Fruit fly (Drosophila melanogaster) whole organism, embryonic: Measurements from ENCODE around the gene CG13893.

ENCODE experiments used
- Atf6 ChIP-seq: fragments of 200-800 bp; sonication (Bioruptor generic); IDR thresholded peaks from 2 replicates; pipeline ENCODE4 v1.3.6; 2022; ENCODE audit warnings: missing biosample characterization, missing genetic modification characterization
- C15 ChIP-seq: fragments of 200-800 bp; sonication (Bioruptor generic); IDR thresholded peaks from 3 replicates; pipeline ENCODE4 v1.3.6; 2022; ENCODE audit warnings: missing biosample characterization, missing genetic modification characterization
- CG10267 ChIP-seq: fragments of 200-800 bp; sonication (Bioruptor generic); optimal IDR thresholded peaks from 2 replicates; lab custom pipeline; 2018; ENCODE audit warnings: missing biosample characterization, mild to moderate bottlenecking, missing genetic modification characterization, moderate library complexity
- CG12769 ChIP-seq: fragments of 200-800 bp; sonication (Bioruptor generic); optimal IDR thresholded peaks from 2 replicates; lab custom pipeline; 2019; ENCODE audit warnings: missing biosample characterization, mild to moderate bottlenecking, missing genetic modification characterization, moderate library complexity
- CG17385 ChIP-seq: fragments of 200-800 bp; sonication (Bioruptor generic); optimal IDR thresholded peaks from 3 replicates; lab custom pipeline; 2018; ENCODE audit warnings: missing biosample characterization, mild to moderate bottlenecking, missing genetic modification characterization
- CG34376 ChIP-seq: fragments of 200-800 bp; sonication (Bioruptor generic); optimal IDR thresholded peaks from 2 replicates; lab custom pipeline; 2018; ENCODE audit warnings: missing biosample characterization, mild to moderate bottlenecking, missing genetic modification characterization
- CG4424 ChIP-seq: fragments of 200-800 bp; sonication (Bioruptor generic); optimal IDR thresholded peaks from 3 replicates; lab custom pipeline; 2016; ENCODE audit warnings: missing biosample characterization, missing genetic modification characterization
- CG6175 ChIP-seq: fragments of 200-800 bp; sonication (Bioruptor generic); IDR thresholded peaks from 3 replicates; pipeline ENCODE4 v1.3.6; 2022; ENCODE audit warnings: missing biosample characterization, missing genetic modification characterization
- CG7786 ChIP-seq: fragments of 200-800 bp; sonication (Bioruptor generic); optimal IDR thresholded peaks from 2 replicates; lab custom pipeline; 2016; ENCODE audit warnings: missing biosample characterization, missing genetic modification characterization
- CG8281 ChIP-seq: fragments of 200-800 bp; sonication (Bioruptor generic); optimal IDR thresholded peaks from 2 replicates; lab custom pipeline; 2018; ENCODE audit warnings: missing biosample characterization, mild to moderate bottlenecking, missing genetic modification characterization, moderate library complexity
- CG8290 ChIP-seq, 3 experiments: fragments of 200-800 bp; sonication (Bioruptor generic); optimal IDR thresholded peaks; 2 replicates each; lab custom pipeline; 2016 to 2019; ENCODE audit warnings: missing biosample characterization in 3 of 3, missing genetic modification characterization in 3 of 3, mild to moderate bottlenecking in 2 of 3, moderate library complexity in 1 of 3
- Chrac-16 ChIP-seq: fragments of 200-800 bp; sonication (Bioruptor generic); optimal IDR thresholded peaks from 3 replicates; lab custom pipeline; 2016; ENCODE audit warnings: missing biosample characterization, missing genetic modification characterization
- D19B ChIP-seq: fragments of 200-800 bp; sonication (Bioruptor generic); optimal IDR thresholded peaks from 2 replicates; lab custom pipeline; 2017; ENCODE audit warnings: missing biosample characterization, mild to moderate bottlenecking, missing genetic modification characterization
- Deaf1 ChIP-seq: fragments of 200-800 bp; optimal IDR thresholded peaks from 3 replicates; lab custom pipeline; 2019; ENCODE audit warnings: missing biosample characterization, mild to moderate bottlenecking, missing genetic modification characterization, moderate library complexity
- Drgx ChIP-seq: fragments of 200-800 bp; sonication (Bioruptor generic); IDR thresholded peaks from 2 replicates; pipeline ENCODE4 v1.3.6; 2022; ENCODE audit warnings: missing biosample characterization, missing genetic modification characterization
- Gsc ChIP-seq: fragments of 200-800 bp; sonication (Bioruptor generic); IDR thresholded peaks from 2 replicates; pipeline ENCODE4 v1.3.6; 2022; ENCODE audit warnings: missing biosample characterization, missing genetic modification characterization
- HLH54F ChIP-seq: fragments of 200-800 bp; sonication (Bioruptor generic); optimal IDR thresholded peaks from 3 replicates; lab custom pipeline; 2016; ENCODE audit warnings: missing biosample characterization, missing genetic modification characterization
- Med ChIP-seq: fragments of 200-800 bp; sonication (Bioruptor generic); peaks from one replicate; lab custom pipeline; 2016; ENCODE audit warnings: missing biosample characterization, missing genetic modification characterization, mild to moderate bottlenecking, inconsistent platforms, moderate library complexity
- NFAT ChIP-seq: fragments of 200-800 bp; sonication (Bioruptor generic); IDR thresholded peaks from 2 replicates; pipeline ENCODE4 v1.3.6; 2022; ENCODE audit warnings: missing biosample characterization, missing genetic modification characterization
- Opbp ChIP-seq: fragments of 200-800 bp; sonication (Bioruptor generic); IDR thresholded peaks from 3 replicates; pipeline ENCODE4 v1.3.6; 2022; ENCODE audit warnings: missing biosample characterization, missing genetic modification characterization; ENCODE audit not compliant: partially characterized antibody
- Ptx1 ChIP-seq: fragments of 200-800 bp; sonication (Bioruptor generic); IDR thresholded peaks from 2 replicates; pipeline ENCODE4 v1.3.6; 2022; ENCODE audit warnings: missing biosample characterization, missing genetic modification characterization
- Ravus ChIP-seq: fragments of 200-800 bp; sonication (Bioruptor generic); IDR thresholded peaks from 2 replicates; pipeline ENCODE4 v1.3.6; 2022; ENCODE audit warnings: missing biosample characterization, missing genetic modification characterization
- Sox102F ChIP-seq: fragments of 200-800 bp; sonication (Bioruptor generic); optimal IDR thresholded peaks from 2 replicates; lab custom pipeline; 2018; ENCODE audit warnings: missing biosample characterization, mild to moderate bottlenecking, missing genetic modification characterization, moderate library complexity
- bbx ChIP-seq: fragments of 200-800 bp; sonication (Bioruptor generic); IDR thresholded peaks from 2 replicates; pipeline ENCODE4 v1.3.6; 2022; ENCODE audit warnings: missing biosample characterization, missing genetic modification characterization; ENCODE audit not compliant: partially characterized antibody
- chinmo ChIP-seq: fragments of 200-800 bp; sonication (Bioruptor generic); IDR thresholded peaks from 4 replicates; pipeline ENCODE4 v1.3.6; 2022; ENCODE audit warnings: missing biosample characterization, missing genetic modification characterization; ENCODE audit not compliant: partially characterized antibody
- ci ChIP-seq: fragments of 200-800 bp; sonication (Bioruptor generic); IDR thresholded peaks from 3 replicates; pipeline ENCODE4 v1.3.6; 2022; ENCODE audit warnings: missing biosample characterization, missing genetic modification characterization
- cwo ChIP-seq: fragments of 200-800 bp; sonication (Bioruptor generic); optimal IDR thresholded peaks from 3 replicates; lab custom pipeline; 2017; ENCODE audit warnings: missing biosample characterization, missing genetic modification characterization, mild to moderate bottlenecking, moderate library complexity, missing genetic modification reagents
- exex ChIP-seq: fragments of 200-800 bp; sonication (Bioruptor generic); optimal IDR thresholded peaks from 4 replicates; lab custom pipeline; 2018; ENCODE audit warnings: missing biosample characterization, mild to moderate bottlenecking, missing genetic modification characterization, moderate library complexity
- fd96Cb ChIP-seq: fragments of 200-800 bp; sonication (Bioruptor generic); optimal IDR thresholded peaks from 2 replicates; lab custom pipeline; 2018; ENCODE audit warnings: missing biosample characterization, mild to moderate bottlenecking, missing genetic modification characterization, moderate library complexity
- gem ChIP-seq: fragments of 200-800 bp; sonication (Bioruptor generic); optimal IDR thresholded peaks from 2 replicates; lab custom pipeline; 2019; ENCODE audit warnings: missing biosample characterization, mild to moderate bottlenecking, missing genetic modification characterization, moderate library complexity
- grn ChIP-seq: fragments of 200-800 bp; sonication (Bioruptor generic); optimal IDR thresholded peaks from 3 replicates; lab custom pipeline; 2017; ENCODE audit warnings: missing biosample characterization, missing genetic modification characterization
- hkb ChIP-seq, 2 experiments: fragments of 200-800 bp in 1 of 2; fragments of >200 bp in 1 of 2; sonication (Bioruptor generic) in 1 of 2; IDR thresholded peaks in 1 of 2; optimal IDR thresholded peaks in 1 of 2; 2 replicates each; pipeline versions ENCODE4 v1.3.6 to Lab custom; 2017 to 2022; ENCODE audit warnings: missing biosample characterization in 1 of 2, missing genetic modification characterization in 1 of 2
- jigr1 ChIP-seq: fragments of 200-800 bp; sonication (Bioruptor generic); IDR thresholded peaks from 3 replicates; pipeline ENCODE4 v1.3.6; 2022; ENCODE audit warnings: missing biosample characterization, missing genetic modification characterization
- kni ChIP-seq: fragments of 200-800 bp; sonication (Bioruptor generic); optimal IDR thresholded peaks from 3 replicates; lab custom pipeline; 2017; ENCODE audit warnings: mild to moderate bottlenecking, missing biosample characterization, missing genetic modification reagents, missing genetic modification characterization
- lola ChIP-seq, 3 experiments: fragments of >200 bp in 2 of 3; fragments of 200-800 bp in 1 of 3; sonication (Bioruptor generic) in 1 of 3; optimal IDR thresholded peaks; 2 replicates each; lab custom pipeline; 2017 to 2019; ENCODE audit warnings: missing biosample characterization in 3 of 3, missing genetic modification characterization in 3 of 3, mild to moderate bottlenecking in 1 of 3, moderate library complexity in 1 of 3
- mirr ChIP-seq: fragments of 200-800 bp; sonication (Bioruptor generic); optimal IDR thresholded peaks from 3 replicates; lab custom pipeline; 2018; ENCODE audit warnings: missing biosample characterization, mild to moderate bottlenecking, missing genetic modification characterization
- pan ChIP-seq, 4 experiments: fragments of >200 bp in 3 of 4; fragments of 200-800 bp in 1 of 4; sonication (Bioruptor generic) in 1 of 4; optimal IDR thresholded peaks in 3 of 4; IDR thresholded peaks in 1 of 4; 2 replicates each; pipeline versions ENCODE4 v1.3.6 to Lab custom; 2017 to 2022; ENCODE audit warnings: missing biosample characterization in 2 of 4, missing genetic modification characterization in 2 of 4, mixed read lengths in 1 of 4
- pb ChIP-seq: fragments of 200-800 bp; sonication (Bioruptor generic); optimal IDR thresholded peaks from 3 replicates; lab custom pipeline; 2016; ENCODE audit warnings: missing biosample characterization, missing genetic modification characterization
- rib ChIP-seq: fragments of 200-800 bp; sonication (Bioruptor generic); IDR thresholded peaks from 2 replicates; pipeline ENCODE4 v1.3.6; 2022; ENCODE audit warnings: missing biosample characterization, missing genetic modification characterization
- scrt ChIP-seq: fragments of 200-800 bp; sonication (Bioruptor generic); optimal IDR thresholded peaks from 2 replicates; lab custom pipeline; 2018; ENCODE audit warnings: missing biosample characterization, mild to moderate bottlenecking, missing genetic modification characterization, moderate library complexity
- sens ChIP-seq: fragments of 200-800 bp; sonication (Bioruptor generic); peaks from one replicate; lab custom pipeline; 2016; ENCODE audit warnings: missing biosample characterization, missing genetic modification characterization
- wdn ChIP-seq: fragments of 200-800 bp; sonication (Bioruptor generic); IDR thresholded peaks from 2 replicates; pipeline ENCODE4 v1.3.6; 2022; ENCODE audit warnings: missing biosample characterization, missing genetic modification characterization
- zf30C ChIP-seq: fragments of 200-800 bp; sonication (Bioruptor generic); optimal IDR thresholded peaks from 3 replicates; lab custom pipeline; 2018; ENCODE audit warnings: missing biosample characterization, mild to moderate bottlenecking, missing genetic modification characterization

The CG13893 gene

dm6 chr3L:638031-638414 lies 34.2 kb upstream of the CG13893 start (continued):
- TF ChIP-seq pb (no peak), bbx (GFP tag; lab: Robert Waterston, UW) (no peak), CG4424 (GFP tag; lab: Kevin White, UChicago) (no peak), fd96Cb (no peak), CG8281 (tag; lab: Kevin White, UChicago) (peak; percentile 17), CG6175 (GFP tag; lab: Robert Waterston, UW) (no peak), Gsc (no peak)

- TF ChIP-seq pan (optimal IDR thresholded peaks at IDR 0.05; lab: Kevin White, UChicago), result no peak
- peak in 1 of 2 experiments; percentile 20 for TF ChIP-seq pan (GFP tag; optimal IDR thresholded peaks at IDR 0.05 in 1 of 2, IDR thresholded peaks at IDR 0.05 in 1 of 2)
- peak; percentile 58 for TF ChIP-seq D19B (GFP tag; lab: Kevin White, UChicago)
- peak; percentile 39 for TF ChIP-seq sens (GFP tag; lab: Kevin White, UChicago)
- no peak for TF ChIP-seq CG10267
- no peak for TF ChIP-seq Ptx1
- TF ChIP-seq C15, result no peak
- TF ChIP-seq Sox102F, result peak; percentile 11
- TF ChIP-seq hkb (optimal IDR thresholded peaks at IDR 0.05; lab: Kevin White, UChicago), result peak; percentile 11
- TF ChIP-seq hkb (GFP tag; IDR thresholded peaks at IDR 0.05; lab: Robert Waterston, UW), result no peak
- TF ChIP-seq lola (GFP tag; optimal IDR thresholded peaks at IDR 0.05; lab: Kevin White, UChicago), result no peak
- TF ChIP-seq CG7786, result no peak
- peak; percentile 7; the same call in 1 of the 3 replicates for TF ChIP-seq ci (GFP tag; lab: Robert Waterston, UW)
- 0 out of 2 replicates have a peak, but pooled peaks have one; percentile 15 for TF ChIP-seq Atf6
- peak; percentile 93 for TF ChIP-seq Deaf1 (tag; lab: Kevin White, UChicago)
- TF ChIP-seq CG17385 (GFP tag; lab: Kevin White, UChicago), result peak; percentile 28
- TF ChIP-seq Chrac-16 (GFP tag; lab: Kevin White, UChicago), result no peak
- no peak for TF ChIP-seq CG8290 (GFP tag; optimal IDR thresholded peaks at IDR 0.05; lab: Kevin White, UChicago)
- peak in 1 of 2 experiments; percentile 46 for TF ChIP-seq CG8290 (tag; optimal IDR thresholded peaks at IDR 0.05; lab: Kevin White, UChicago)
- TF ChIP-seq CG34376, result peak; percentile 63
- no peak for TF ChIP-seq wdn (GFP tag; lab: Robert Waterston, UW)
- TF ChIP-seq Med, result peak; percentile 2
- peak; percentile 19; the same call in 1 of the 2 replicates for TF ChIP-seq rib
- peak; percentile 79 for TF ChIP-seq cwo
- no peak for TF ChIP-seq HLH54F (GFP tag; lab: Kevin White, UChicago)
- peak; percentile 60 for TF ChIP-seq kni
- TF ChIP-seq NFAT (GFP tag; lab: Robert Waterston, UW), result 0 out of 2 replicates have a peak, but pooled peaks have one; percentile 29
- TF ChIP-seq jigr1, result 0 out of 3 replicates have a peak, but pooled peaks have one; percentile 5
- TF ChIP-seq scrt (GFP tag; lab: Kevin White, UChicago), result no peak
- TF ChIP-seq exex (tag; lab: Kevin White, UChicago), result peak; percentile 72
- TF ChIP-seq grn (GFP tag; lab: Kevin White, UChicago), result peak; percentile 6
- TF ChIP-seq zf30C (GFP tag; lab: Kevin White, UChicago), result peak; percentile 57
- TF ChIP-seq gem (tag; lab: Kevin White, UChicago), result peak; percentile 3
- TF ChIP-seq CG12769 (tag; lab: Kevin White, UChicago), result peak; percentile 28
- TF ChIP-seq mirr (GFP tag; lab: Kevin White, UChicago), result peak; percentile 57
- 0 out of 4 replicates have a peak, but pooled peaks have one; percentile 49 for TF ChIP-seq chinmo (GFP tag; lab: Robert Waterston, UW)
- TF ChIP-seq Drgx (GFP tag; lab: Robert Waterston, UW), result 0 out of 2 replicates have a peak, but pooled peaks have one; percentile 16
- TF ChIP-seq Opbp, result no peak
- TF ChIP-seq Ravus (GFP tag; lab: Robert Waterston, UW), result no peak
- TF ChIP-seq, all 482 proteins: peak for 25
These were observed 33.7 kb upstream of the CG13893 start for dm6 chr3L:637329-638030.
